Worm (Caenorhabditis elegans) whole organism, late embryonic: ENCODE results near the gene gcc-1.

Experiments used
- C08G9.2 ChIP-seq: sonication (generic microtip); optimal IDR thresholded peaks from 2 replicates; lab custom pipeline; 2016; ENCODE audit warnings: mild to moderate bottlenecking, missing genetic modification characterization, moderate library complexity, missing compliant biosample characterization
- elt-4 ChIP-seq: sonication (generic microtip); optimal IDR thresholded peaks from 2 replicates; lab custom pipeline; 2016; ENCODE audit warnings: missing genetic modification characterization, missing compliant biosample characterization
- fkh-10 ChIP-seq: fragments of 150-350 bp; optimal IDR thresholded peaks from 2 replicates; lab custom pipeline; 2014; ENCODE audit warnings: missing biosample characterization, missing genetic modification reagents, missing genetic modification characterization
- npax-4 ChIP-seq: sonication (generic microtip); optimal IDR thresholded peaks from 2 replicates; lab custom pipeline; 2016; ENCODE audit warnings: missing genetic modification characterization, missing compliant biosample characterization

ce11 chrX:3178501-3178900, 18.8 kb downstream of the gcc-1 start, which contains the start of gene klp-4:
- no peak for TF ChIP-seq elt-4 (tag; lab: Kevin White, UChicago)
- TF ChIP-seq C08G9.2 (tag; lab: Kevin White, UChicago), result no peak
- TF ChIP-seq npax-4, result no peak
- TF ChIP-seq fkh-10 (GFP tag; lab: Kevin White, UChicago), result no peak
